Fruit fly (Drosophila melanogaster) whole organism, pupa: Measurements from ENCODE around the gene Shawl.

Experiments used
- CG13204 ChIP-seq: fragments of 200-800 bp; sonication (Bioruptor generic); optimal IDR thresholded peaks from 2 replicates; lab custom pipeline; 2018; ENCODE audit warnings: missing biosample characterization, mild to moderate bottlenecking, missing genetic modification characterization, moderate library complexity
- CG17806 ChIP-seq: fragments of 200-800 bp; sonication (Bioruptor generic); optimal IDR thresholded peaks from 2 replicates; lab custom pipeline; 2018; ENCODE audit warnings: missing biosample characterization, mild to moderate bottlenecking, missing genetic modification characterization, moderate library complexity
- CG9948 ChIP-seq: fragments of 200-800 bp; sonication (Bioruptor generic); optimal IDR thresholded peaks from 2 replicates; lab custom pipeline; 2018; ENCODE audit warnings: missing biosample characterization, mild to moderate bottlenecking, missing genetic modification characterization, moderate library complexity
- D1 ChIP-seq: fragments of 200-800 bp; sonication (Bioruptor generic); optimal IDR thresholded peaks from 2 replicates; lab custom pipeline; 2018; ENCODE audit warnings: missing biosample characterization, mild to moderate bottlenecking, missing genetic modification characterization, moderate library complexity

dm6 chr2L:9327444-9327843 lies 87.5 kb downstream of the Shawl start, which contains the start of gene CG17005:
- no peak for TF ChIP-seq D1
- no peak for TF ChIP-seq CG9948
- TF ChIP-seq CG17806 (tag; lab: Kevin White, UChicago), result no peak
- no peak for TF ChIP-seq CG13204 (GFP tag; lab: Kevin White, UChicago)
